Worm (Caenorhabditis elegans): ENCODE data around the gene ZK686.5.
A peak's percentile ranks its signal among the peaks of the same experiment; 100 is the strongest.

- TF ChIP-seq dsc-1 (tag; optimal IDR thresholded peaks at IDR 0.05) (peak; percentile 43), fkh-4 (tag; optimal IDR thresholded peaks at IDR 0.05; ENCODE audit: borderline replicate concordance) (no peak), lin-39 (tag; optimal IDR thresholded peaks at IDR 0.05) (no peak), ceh-82 (tag; optimal IDR thresholded peaks at IDR 0.05) (peak in 2 of 3 experiments; percentile 32 to 56), pag-3 (tag; optimal IDR thresholded peaks at IDR 0.05; ENCODE audit: borderline replicate concordance, insufficient read depth) (no peak), tbx-2 (tag; optimal IDR thresholded peaks at IDR 0.05) (peak; percentile 63)
These were observed 37.7 kb downstream of the ZK686.5 start, which contains the start of gene ZK112.4 for ce11 chrIII:7729534-7730061.
